Worm (Caenorhabditis elegans) whole organism, midembryonic: ENCODE results near the gene gpd-2.
A peak's percentile ranks its signal among the peaks of the same experiment; 100 is the strongest.

Experiments used
- T22C8.4 ChIP-seq: fragments of 200-800 bp; sonication (Bioruptor generic); IDR thresholded peaks from 2 replicates; pipeline ENCODE4 v1.3.6; 2022; ENCODE audit warnings: missing genetic modification characterization, missing compliant biosample characterization
- cog-1 ChIP-seq: sonication (generic microtip); optimal IDR thresholded peaks from 2 replicates; lab custom pipeline; 2016; ENCODE audit warnings: missing genetic modification characterization, missing compliant biosample characterization
- flt-1 ChIP-seq: fragments of 200-800 bp; sonication (Bioruptor generic); IDR thresholded peaks from 2 replicates; pipeline ENCODE4 v1.3.6; 2022; ENCODE audit warnings: missing genetic modification characterization, missing compliant biosample characterization
- klf-2 ChIP-seq: fragments of 200-800 bp; sonication (Bioruptor generic); conservative IDR thresholded peaks from 2 replicates; pipeline ENCODE4 v1.3.6; 2022; ENCODE audit warnings: missing genetic modification reagents, missing genetic modification characterization, missing compliant biosample characterization
- med-1 ChIP-seq: sonication (generic microtip); optimal IDR thresholded peaks from 2 replicates; lab custom pipeline; 2017; ENCODE audit warnings: missing genetic modification characterization, mild to moderate bottlenecking, missing compliant biosample characterization, antibody characterized with exemption, missing genetic modification reagents; ENCODE audit not compliant: insufficient read depth
- ref-1 ChIP-seq: fragments of 200-800 bp; sonication (Bioruptor generic); conservative IDR thresholded peaks from 2 replicates; pipeline ENCODE4 v1.3.6; 2022; ENCODE audit warnings: missing genetic modification reagents, missing genetic modification characterization, missing compliant biosample characterization
- tab-1 ChIP-seq: fragments of 200-800 bp; sonication (Bioruptor generic); IDR thresholded peaks from 2 replicates; pipeline ENCODE4 v1.3.6; 2022; ENCODE audit warnings: missing genetic modification characterization, missing compliant biosample characterization
- ztf-23 ChIP-seq: fragments of 200-800 bp; sonication (Bioruptor generic); IDR thresholded peaks from 2 replicates; pipeline ENCODE4 v1.3.6; 2022; ENCODE audit warnings: missing genetic modification reagents, missing genetic modification characterization, missing compliant biosample characterization
- ztf-29 ChIP-seq: fragments of 200-800 bp; sonication (Bioruptor generic); IDR thresholded peaks from 2 replicates; pipeline ENCODE4 v1.3.6; 2022; ENCODE audit warnings: missing genetic modification reagents, missing genetic modification characterization, missing compliant biosample characterization

The gpd-2 gene

ce11 chrX:3108603-3109002 lies 5.9 kb downstream of the gpd-2 start:
- TF ChIP-seq flt-1 (GFP tag; lab: Robert Waterston, UW), result no peak
- no peak for TF ChIP-seq cog-1 (tag; lab: Kevin White, UChicago)
- TF ChIP-seq med-1, result no peak
- no peak for TF ChIP-seq ztf-23 (GFP tag; lab: Robert Waterston, UW)
- TF ChIP-seq tab-1, result no peak
- TF ChIP-seq ref-1 (GFP tag; lab: Robert Waterston, UW), result no peak
- no peak for TF ChIP-seq ztf-29 (GFP tag; lab: Robert Waterston, UW)
- no peak for TF ChIP-seq T22C8.4 (GFP tag; lab: Robert Waterston, UW)
- no peak for TF ChIP-seq klf-2 (GFP tag; lab: Robert Waterston, UW)

- TF ChIP-seq med-1 (no peak), flt-1 (GFP tag; lab: Robert Waterston, UW) (0 out of 2 replicates have a peak, but pooled peaks have one; percentile 25), T22C8.4 (GFP tag; lab: Robert Waterston, UW) (no peak)
Observed at ce11 chrX:3106137-3106536, 8.4 kb downstream of the gpd-2 start, which contains the start of gene K10B3.5. Gene K10B3.5, minus strand, starts transcription at chrX:3106479.

DNA sequence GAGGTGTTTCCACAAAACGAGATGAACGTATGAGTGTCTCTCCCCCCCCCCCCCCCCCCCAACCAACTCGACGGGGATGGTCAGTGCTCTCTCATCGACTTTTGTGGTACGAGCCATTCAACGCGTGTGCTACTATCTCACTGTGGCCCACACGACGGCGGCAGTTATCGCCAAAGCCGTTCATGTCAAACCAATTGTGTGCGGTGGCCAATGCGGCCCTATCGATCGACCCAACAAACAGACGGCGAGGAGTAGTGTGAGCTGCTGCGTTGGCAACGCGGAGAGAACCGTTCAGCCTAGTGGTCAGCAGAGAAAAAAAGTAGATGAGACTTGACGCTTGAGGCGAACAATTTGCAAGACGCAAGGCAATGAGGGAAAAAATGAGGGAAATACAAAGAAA lies 11.7 kb downstream of the gpd-2 start:
- TF ChIP-seq cog-1 (tag; lab: Kevin White, UChicago) (no peak), ztf-29 (GFP tag; lab: Robert Waterston, UW) (no peak), ref-1 (GFP tag; lab: Robert Waterston, UW) (no peak), klf-2 (GFP tag; lab: Robert Waterston, UW) (no peak), flt-1 (GFP tag; lab: Robert Waterston, UW) (peak; percentile 61; the same call in 1 of the 2 replicates), tab-1 (no peak), ztf-23 (GFP tag; lab: Robert Waterston, UW) (peak; percentile 40; the same call in 1 of the 2 replicates), med-1 (no peak), T22C8.4 (GFP tag; lab: Robert Waterston, UW) (peak; percentile 77)

- no peak for TF ChIP-seq klf-2 (GFP tag; lab: Robert Waterston, UW)
- TF ChIP-seq ztf-29 (GFP tag; lab: Robert Waterston, UW), result no peak
Observed at ce11 chrX:3102165-3102564, 12.3 kb downstream of the gpd-2 start, which contains the start of gene ztf-13. Gene ztf-13, minus strand, starts transcription at chrX:3102175.

ce11 chrX:3101562-3101961 lies 12.9 kb downstream of the gpd-2 start:
- TF ChIP-seq flt-1 (GFP tag; lab: Robert Waterston, UW) (no peak), ztf-23 (GFP tag; lab: Robert Waterston, UW) (no peak), tab-1 (no peak), ztf-29 (GFP tag; lab: Robert Waterston, UW) (no peak), klf-2 (GFP tag; lab: Robert Waterston, UW) (no peak), T22C8.4 (GFP tag; lab: Robert Waterston, UW) (no peak), ref-1 (GFP tag; lab: Robert Waterston, UW) (no peak)

- peak; percentile 62; the same call in 1 of the 2 replicates for TF ChIP-seq klf-2 (GFP tag; lab: Robert Waterston, UW)
- no peak for TF ChIP-seq ref-1 (GFP tag; lab: Robert Waterston, UW)
- TF ChIP-seq cog-1 (tag; lab: Kevin White, UChicago), result peak; percentile 88
- TF ChIP-seq T22C8.4 (GFP tag; lab: Robert Waterston, UW), result no peak
- TF ChIP-seq ztf-23 (GFP tag; lab: Robert Waterston, UW), result peak; percentile 78; the same call in 1 of the 2 replicates
- TF ChIP-seq tab-1, result peak; percentile 65; the same call in 1 of the 2 replicates
- peak; percentile 58; the same call in 1 of the 2 replicates for TF ChIP-seq ztf-29 (GFP tag; lab: Robert Waterston, UW)
- TF ChIP-seq med-1, result peak; percentile 61
- TF ChIP-seq flt-1 (GFP tag; lab: Robert Waterston, UW), result peak; percentile 85
Observed at ce11 chrX:3099832-3100231, 14.7 kb downstream of the gpd-2 start, which contains the start of gene sec-3. Gene sec-3, minus strand, starts transcription at chrX:3099852.

- no peak for TF ChIP-seq T22C8.4 (GFP tag; lab: Robert Waterston, UW)
- no peak for TF ChIP-seq ref-1 (GFP tag; lab: Robert Waterston, UW)
Observed at ce11 chrX:3094304-3094703, 20.2 kb downstream of the gpd-2 start, which contains the start of gene wrt-2. Gene wrt-2, minus strand, starts transcription at chrX:3094349.

DNA sequence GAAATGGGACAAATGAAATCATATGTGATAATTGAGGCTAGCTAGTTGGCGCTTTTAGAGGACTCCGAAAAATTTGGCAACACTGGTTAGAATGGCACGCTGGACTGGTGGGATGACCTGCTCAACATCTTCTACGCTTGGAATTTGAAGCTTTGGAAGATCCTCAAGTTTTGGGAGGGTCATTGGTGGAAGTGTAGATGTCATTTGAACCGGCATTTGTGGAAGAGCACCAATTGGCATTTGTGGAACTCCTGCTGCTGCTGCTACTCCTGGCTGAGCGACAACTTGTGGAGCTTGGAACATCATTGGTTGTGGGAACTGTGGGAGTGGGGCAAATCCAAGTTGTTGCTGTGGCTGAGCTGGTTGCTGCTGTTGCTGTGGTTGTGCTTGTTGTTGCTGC lies 22.0 kb downstream of the gpd-2 start:
- TF ChIP-seq flt-1 (GFP tag; lab: Robert Waterston, UW), result no peak
- TF ChIP-seq med-1, result no peak
- TF ChIP-seq tab-1, result no peak
- no peak for TF ChIP-seq ztf-23 (GFP tag; lab: Robert Waterston, UW)
- no peak for TF ChIP-seq ref-1 (GFP tag; lab: Robert Waterston, UW)
- TF ChIP-seq ztf-29 (GFP tag; lab: Robert Waterston, UW), result no peak
- TF ChIP-seq T22C8.4 (GFP tag; lab: Robert Waterston, UW), result no peak
- TF ChIP-seq klf-2 (GFP tag; lab: Robert Waterston, UW), result no peak
- no peak for TF ChIP-seq cog-1 (tag; lab: Kevin White, UChicago)

DNA sequence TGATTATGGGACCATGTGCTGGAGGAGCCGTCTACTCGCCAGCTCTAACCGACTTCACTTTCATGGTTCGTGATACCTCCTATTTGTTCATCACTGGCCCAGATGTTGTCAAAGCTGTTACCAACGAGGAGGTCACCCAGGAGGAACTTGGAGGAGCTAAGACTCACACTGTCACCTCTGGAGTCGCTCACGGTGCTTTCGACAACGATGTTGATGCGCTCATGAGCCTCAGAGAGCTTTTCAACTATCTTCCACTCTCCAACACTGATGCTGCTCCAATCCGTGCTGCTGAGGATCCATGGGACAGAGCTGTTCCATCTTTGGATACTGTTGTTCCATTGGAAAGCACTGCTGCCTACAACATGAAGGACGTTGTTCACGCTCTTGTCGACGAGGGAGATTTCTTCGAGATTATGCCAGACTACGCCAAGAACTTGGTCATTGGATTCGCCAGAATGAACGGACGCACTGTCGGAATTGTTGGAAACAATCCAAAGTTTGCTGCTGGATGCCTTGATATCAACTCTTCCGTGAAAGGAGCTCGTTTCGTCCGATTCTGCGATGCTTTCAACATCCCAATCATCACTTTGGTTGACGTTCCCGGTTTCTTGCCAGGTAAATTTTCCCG lies 23.3 kb downstream of the gpd-2 start:
- TF ChIP-seq ztf-29 (GFP tag; lab: Robert Waterston, UW) (no peak), T22C8.4 (GFP tag; lab: Robert Waterston, UW) (no peak), med-1 (no peak), ref-1 (GFP tag; lab: Robert Waterston, UW) (no peak), flt-1 (GFP tag; lab: Robert Waterston, UW) (no peak), tab-1 (no peak), ztf-23 (GFP tag; lab: Robert Waterston, UW) (no peak), cog-1 (tag; lab: Kevin White, UChicago) (no peak), klf-2 (GFP tag; lab: Robert Waterston, UW) (no peak)

DNA sequence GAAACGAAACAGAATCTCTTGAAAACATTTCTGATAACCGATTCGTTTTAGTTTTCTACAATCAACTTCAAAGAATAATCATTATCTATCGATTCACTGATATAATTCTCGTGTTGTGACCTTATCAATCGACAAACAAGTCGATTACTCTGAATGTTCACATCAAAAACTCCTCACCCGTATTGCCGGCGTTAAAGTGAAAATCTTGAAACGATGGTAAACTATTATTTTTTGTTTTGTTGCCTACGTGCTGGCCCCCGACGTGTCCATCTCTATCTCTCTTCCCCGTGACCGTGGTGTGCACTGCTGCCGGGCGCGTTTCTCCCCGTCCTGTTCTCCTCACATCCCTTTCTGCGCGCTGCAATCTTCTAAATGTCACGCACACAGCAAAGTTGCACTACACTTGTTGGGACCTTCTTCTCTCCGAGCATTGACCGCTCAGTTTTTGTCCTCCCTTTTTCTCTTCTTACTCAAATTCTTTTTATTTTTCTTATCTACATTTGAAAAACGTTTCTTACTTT lies 24.5 kb downstream of the gpd-2 start:
- no peak for TF ChIP-seq cog-1 (tag; lab: Kevin White, UChicago)
- TF ChIP-seq ref-1 (GFP tag; lab: Robert Waterston, UW), result no peak
- TF ChIP-seq ztf-23 (GFP tag; lab: Robert Waterston, UW), result no peak
- TF ChIP-seq ztf-29 (GFP tag; lab: Robert Waterston, UW), result no peak
- no peak for TF ChIP-seq klf-2 (GFP tag; lab: Robert Waterston, UW)
- no peak for TF ChIP-seq T22C8.4 (GFP tag; lab: Robert Waterston, UW)
- TF ChIP-seq med-1, result no peak
- TF ChIP-seq tab-1, result no peak
- no peak for TF ChIP-seq flt-1 (GFP tag; lab: Robert Waterston, UW)
